Fruit fly (Drosophila melanogaster) whole organism, embryonic: ENCODE data around the gene REG.

Experiments
- Abd-B ChIP-seq: fragments of 200-800 bp; sonication (Bioruptor generic); optimal IDR thresholded peaks from 2 replicates; lab custom pipeline; 2018; ENCODE audit warnings: missing biosample characterization, mild to moderate bottlenecking, missing genetic modification characterization, moderate library complexity
- CG15479 ChIP-seq: fragments of 200-800 bp; sonication (Bioruptor generic); optimal IDR thresholded peaks from 3 replicates; lab custom pipeline; 2019; ENCODE audit warnings: missing biosample characterization, mild to moderate bottlenecking, missing genetic modification characterization, moderate library complexity
- CG15601 ChIP-seq: fragments of 200-800 bp; sonication (Bioruptor generic); optimal IDR thresholded peaks from 3 replicates; lab custom pipeline; 2019; ENCODE audit warnings: missing biosample characterization, mild to moderate bottlenecking, missing genetic modification characterization, moderate library complexity
- CG16863 ChIP-seq: fragments of 200-800 bp; sonication (Bioruptor generic); optimal IDR thresholded peaks from 3 replicates; lab custom pipeline; 2016; ENCODE audit warnings: missing biosample characterization, missing genetic modification characterization
- CG17385 ChIP-seq: fragments of 200-800 bp; sonication (Bioruptor generic); optimal IDR thresholded peaks from 3 replicates; lab custom pipeline; 2018; ENCODE audit warnings: missing biosample characterization, mild to moderate bottlenecking, missing genetic modification characterization
- CG17612 ChIP-seq: fragments of 200-800 bp; sonication (Bioruptor generic); IDR thresholded peaks from 2 replicates; pipeline ENCODE4 v1.3.6; 2022; ENCODE audit warnings: missing biosample characterization, missing genetic modification characterization
- CG1792 ChIP-seq: fragments of 200-800 bp; sonication (Bioruptor generic); optimal IDR thresholded peaks from 2 replicates; lab custom pipeline; 2016; ENCODE audit warnings: missing biosample characterization, missing genetic modification characterization
- CG30403 ChIP-seq: fragments of 200-800 bp; sonication (Bioruptor generic); optimal IDR thresholded peaks from 3 replicates; lab custom pipeline; 2016; ENCODE audit warnings: missing biosample characterization, missing genetic modification characterization
- CG32532 ChIP-seq: fragments of 200-800 bp; sonication (Bioruptor generic); IDR thresholded peaks from 2 replicates; pipeline ENCODE4 v1.3.6; 2022; ENCODE audit warnings: missing biosample characterization, missing genetic modification characterization
- CG34224 ChIP-seq: fragments of 200-800 bp; sonication (Bioruptor generic); IDR thresholded peaks from 3 replicates; pipeline ENCODE4 v1.3.6; 2022; ENCODE audit warnings: missing biosample characterization, missing genetic modification characterization; ENCODE audit not compliant: partially characterized antibody
- CG4360 ChIP-seq: fragments of 200-800 bp; sonication (Bioruptor generic); IDR thresholded peaks from 2 replicates; pipeline ENCODE4 v1.3.6; 2022; ENCODE audit warnings: missing biosample characterization, missing genetic modification characterization
- CG7357 ChIP-seq: fragments of 200-800 bp; sonication (Bioruptor generic); IDR thresholded peaks from 3 replicates; pipeline ENCODE4 v1.3.6; 2022; ENCODE audit warnings: missing biosample characterization, missing genetic modification characterization
- CkIIα-i1 ChIP-seq: fragments of 200-800 bp; sonication (Bioruptor generic); IDR thresholded peaks from 2 replicates; pipeline ENCODE4 v1.3.6; 2022; ENCODE audit warnings: missing biosample characterization, missing genetic modification characterization
- CoRest ChIP-seq: fragments of 200-800 bp; sonication (Bioruptor generic); optimal IDR thresholded peaks from 3 replicates; lab custom pipeline; 2018; ENCODE audit warnings: missing biosample characterization, mild to moderate bottlenecking, missing genetic modification characterization, moderate library complexity
- Ets65A ChIP-seq: fragments of 200-800 bp; sonication (Bioruptor generic); peaks from one replicate; lab custom pipeline; 2016; ENCODE audit warnings: missing biosample characterization, missing genetic modification characterization
- Hr39 ChIP-seq: fragments of >200 bp; optimal IDR thresholded peaks from 2 replicates; lab custom pipeline; 2017
- Hr78 ChIP-seq, 2 experiments: fragments of 200-800 bp in 1 of 2; fragments of >200 bp in 1 of 2; sonication (Bioruptor generic) in 1 of 2; optimal IDR thresholded peaks; 2 replicates each; lab custom pipeline; 2017 to 2019; ENCODE audit warnings: missing biosample characterization in 2 of 2, missing genetic modification characterization in 2 of 2, mild to moderate bottlenecking in 1 of 2, moderate library complexity in 1 of 2
- MBD-R2 ChIP-seq: fragments of 200-800 bp; sonication (Bioruptor generic); IDR thresholded peaks from 2 replicates; pipeline ENCODE4 v1.3.6; 2022; ENCODE audit warnings: missing biosample characterization, missing genetic modification characterization
- Neu2 ChIP-seq: fragments of 200-800 bp; sonication (Bioruptor generic); optimal IDR thresholded peaks from 3 replicates; lab custom pipeline; 2016; ENCODE audit warnings: missing biosample characterization, missing genetic modification characterization, borderline replicate concordance
- Stat92E ChIP-seq, 3 experiments: fragments of >200 bp in 2 of 3; fragments of 200-800 bp in 1 of 3; sonication (Bioruptor generic) in 1 of 3; optimal IDR thresholded peaks; 2 replicates each; lab custom pipeline; 2017 to 2019; ENCODE audit warnings: missing biosample characterization in 3 of 3, missing genetic modification characterization in 3 of 3, mild to moderate bottlenecking in 1 of 3, moderate library complexity in 1 of 3
- abd-A ChIP-seq: fragments of 200-800 bp; sonication (Bioruptor generic); optimal IDR thresholded peaks from 3 replicates; lab custom pipeline; 2019; ENCODE audit warnings: missing biosample characterization, mild to moderate bottlenecking, missing genetic modification characterization, moderate library complexity
- ash1 ChIP-seq: fragments of 200-800 bp; sonication (Bioruptor generic); optimal IDR thresholded peaks from 2 replicates; lab custom pipeline; 2018; ENCODE audit warnings: missing biosample characterization, mild to moderate bottlenecking, missing genetic modification characterization
- cad ChIP-seq: fragments of >200 bp; optimal IDR thresholded peaks from 2 replicates; lab custom pipeline; 2017; ENCODE audit warnings: missing biosample characterization, missing genetic modification characterization
- emc ChIP-seq: fragments of 200-800 bp; sonication (Bioruptor generic); optimal IDR thresholded peaks from 2 replicates; lab custom pipeline; 2016; ENCODE audit warnings: missing biosample characterization, missing genetic modification characterization
- ems ChIP-seq: fragments of 200-800 bp; sonication (Bioruptor generic); optimal IDR thresholded peaks from 3 replicates; lab custom pipeline; 2016; ENCODE audit warnings: missing biosample characterization, missing genetic modification characterization
- fu2 ChIP-seq: fragments of 200-800 bp; sonication (Bioruptor generic); optimal IDR thresholded peaks from 2 replicates; lab custom pipeline; 2016; ENCODE audit warnings: missing biosample characterization, missing genetic modification characterization
- gfzf ChIP-seq: fragments of 200-800 bp; sonication (Bioruptor generic); optimal IDR thresholded peaks from 2 replicates; lab custom pipeline; 2016; ENCODE audit warnings: missing biosample characterization, mild to moderate bottlenecking, missing genetic modification characterization, moderate library complexity
- gro ChIP-seq: fragments of 200-800 bp; sonication (Bioruptor generic); optimal IDR thresholded peaks from 2 replicates; lab custom pipeline; 2016; ENCODE audit warnings: missing biosample characterization, missing genetic modification characterization
- gt ChIP-seq: fragments of 200-800 bp; sonication (Bioruptor generic); IDR thresholded peaks from 2 replicates; pipeline ENCODE4 v1.3.6; 2022; ENCODE audit warnings: missing biosample characterization, missing genetic modification characterization
- jumu ChIP-seq: fragments of 200-800 bp; sonication (Bioruptor generic); optimal IDR thresholded peaks from 3 replicates; lab custom pipeline; 2016; ENCODE audit warnings: missing biosample characterization, missing genetic modification characterization
- kay ChIP-seq: fragments of 200-800 bp; sonication (Bioruptor generic); optimal IDR thresholded peaks from 2 replicates; lab custom pipeline; 2016; ENCODE audit warnings: missing biosample characterization, missing genetic modification characterization
- kni ChIP-seq: fragments of 200-800 bp; sonication (Bioruptor generic); optimal IDR thresholded peaks from 3 replicates; lab custom pipeline; 2017; ENCODE audit warnings: mild to moderate bottlenecking, missing biosample characterization, missing genetic modification reagents, missing genetic modification characterization
- oc ChIP-seq: fragments of 200-800 bp; sonication (Bioruptor generic); optimal IDR thresholded peaks from 2 replicates; lab custom pipeline; 2018; ENCODE audit warnings: missing biosample characterization, mild to moderate bottlenecking, missing genetic modification characterization, moderate library complexity
- rib ChIP-seq: fragments of 200-800 bp; sonication (Bioruptor generic); IDR thresholded peaks from 2 replicates; pipeline ENCODE4 v1.3.6; 2022; ENCODE audit warnings: missing biosample characterization, missing genetic modification characterization
- sd ChIP-seq: fragments of 200-800 bp; sonication (Bioruptor generic); optimal IDR thresholded peaks from 3 replicates; lab custom pipeline; 2018; ENCODE audit warnings: missing biosample characterization, mild to moderate bottlenecking, missing genetic modification characterization, moderate library complexity
- tll ChIP-seq, 2 experiments: fragments of 200-800 bp in 1 of 2; fragments of >200 bp in 1 of 2; sonication (Bioruptor generic) in 1 of 2; optimal IDR thresholded peaks; 2 replicates each; lab custom pipeline; 2017 to 2019; ENCODE audit warnings: missing biosample characterization in 2 of 2, missing genetic modification characterization in 2 of 2, mild to moderate bottlenecking in 1 of 2, moderate library complexity in 1 of 2
- toy ChIP-seq: fragments of 200-800 bp; sonication (Bioruptor generic); IDR thresholded peaks from 2 replicates; pipeline ENCODE4 v1.3.6; 2022; ENCODE audit warnings: missing biosample characterization, missing genetic modification characterization
- trh ChIP-seq: fragments of 200-800 bp; sonication (Bioruptor generic); optimal IDR thresholded peaks from 2 replicates; lab custom pipeline; 2016; ENCODE audit warnings: missing biosample characterization, missing genetic modification characterization
- twi ChIP-seq: fragments of 200-800 bp; optimal IDR thresholded peaks from 2 replicates; lab custom pipeline; 2019; ENCODE audit warnings: missing biosample characterization, mild to moderate bottlenecking, missing genetic modification characterization, moderate library complexity
- zen ChIP-seq: fragments of 200-800 bp; sonication (Bioruptor generic); optimal IDR thresholded peaks from 3 replicates; lab custom pipeline; 2018; ENCODE audit warnings: missing biosample characterization, mild to moderate bottlenecking, missing genetic modification characterization, moderate library complexity
- zen2 ChIP-seq: fragments of 200-800 bp; sonication (Bioruptor generic); IDR thresholded peaks from 3 replicates; pipeline ENCODE4 v1.3.6; 2022; ENCODE audit warnings: missing biosample characterization, missing genetic modification characterization; ENCODE audit not compliant: partially characterized antibody

REG gene

dm6 chrX:13226478-13226877, 14.4 kb downstream of the REG start (continued):
- TF ChIP-seq gt (GFP tag; lab: Robert Waterston, UW) = no peak
- TF ChIP-seq CoRest (tag; lab: Kevin White, UChicago) = peak; percentile 46
- no peak for TF ChIP-seq emc (GFP tag; lab: Kevin White, UChicago)
- peak; percentile 5 for TF ChIP-seq CG16863 (GFP tag; lab: Kevin White, UChicago)

DNA sequence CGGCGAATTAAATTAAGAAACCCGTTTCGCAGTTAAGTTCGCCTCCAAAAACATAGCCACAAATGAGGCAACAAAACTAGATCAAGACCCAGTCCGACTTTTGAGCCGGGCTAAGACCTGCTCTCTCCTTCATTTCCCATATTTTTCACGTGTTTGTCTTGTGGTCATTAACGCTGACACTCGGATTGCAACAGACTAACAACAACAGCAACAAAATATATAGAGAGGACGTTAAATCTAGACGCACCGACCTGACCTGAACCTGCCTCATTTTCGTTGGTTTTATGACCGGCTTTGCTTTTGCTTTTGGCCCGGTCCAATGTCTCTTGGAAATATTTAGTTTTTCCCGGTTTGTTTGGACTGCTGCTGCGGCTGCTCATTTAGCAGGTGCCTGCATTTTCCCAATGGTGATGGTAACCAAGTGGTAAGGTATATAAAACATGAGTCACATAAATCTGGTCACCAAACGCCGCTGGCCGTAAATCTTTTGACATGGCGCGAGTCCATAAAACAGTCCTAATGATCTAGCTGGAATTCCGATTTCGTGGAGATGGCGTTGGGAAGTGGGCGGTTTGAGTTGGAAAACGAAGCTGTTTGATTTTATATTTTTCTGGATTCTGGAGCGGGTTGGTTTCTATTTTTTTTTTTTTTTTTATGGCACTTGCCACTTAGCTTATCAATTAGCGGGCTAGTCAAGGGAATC, 15.5 kb downstream of the REG start:
- no peak for TF ChIP-seq Abd-B (GFP tag; lab: Kevin White, UChicago)
- TF ChIP-seq kay (GFP tag; lab: Kevin White, UChicago) = no peak
- peak; percentile 17; the same call in 1 of the 2 replicates for TF ChIP-seq CG4360 (GFP tag; lab: Robert Waterston, UW)
- peak; percentile 32 for TF ChIP-seq oc (tag; lab: Kevin White, UChicago)
- TF ChIP-seq toy (GFP tag; lab: Robert Waterston, UW) = no peak
- no peak for TF ChIP-seq gfzf (GFP tag; lab: Kevin White, UChicago)
- peak in 1 of 3 experiments; percentile 8 for TF ChIP-seq Stat92E (GFP tag; optimal IDR thresholded peaks at IDR 0.05; lab: Kevin White, UChicago)
- peak; percentile 59 for TF ChIP-seq kni (GFP tag; lab: Kevin White, UChicago)
- TF ChIP-seq Ets65A = peak; percentile 18
- TF ChIP-seq twi (tag; lab: Kevin White, UChicago) = no peak
- no peak for TF ChIP-seq zen2
- TF ChIP-seq zen (tag; lab: Kevin White, UChicago) = peak; percentile 92
- TF ChIP-seq trh (GFP tag; lab: Kevin White, UChicago) = no peak
- no peak for TF ChIP-seq CG1792 (GFP tag; lab: Kevin White, UChicago)
- TF ChIP-seq CG7357 (GFP tag; lab: Robert Waterston, UW) = no peak
- peak; percentile 74 for TF ChIP-seq CG15479 (GFP tag; lab: Kevin White, UChicago)
- no peak for TF ChIP-seq CG34224 (GFP tag; lab: Robert Waterston, UW)
- no peak for TF ChIP-seq CG32532 (GFP tag; lab: Robert Waterston, UW)
- peak in 1 of 2 experiments; percentile 71 for TF ChIP-seq Hr78 (GFP tag; optimal IDR thresholded peaks at IDR 0.05; lab: Kevin White, UChicago)
- no peak for TF ChIP-seq CG30403 (GFP tag; lab: Kevin White, UChicago)
- no peak for TF ChIP-seq MBD-R2
- no peak for TF ChIP-seq ash1 (GFP tag; lab: Kevin White, UChicago)
- TF ChIP-seq Neu2 (GFP tag; lab: Kevin White, UChicago) = peak; percentile 32
- peak; percentile 89 for TF ChIP-seq cad (GFP tag; lab: Kevin White, UChicago)
- TF ChIP-seq CkIIα-i1 = no peak
- TF ChIP-seq CG17612 (GFP tag; lab: Robert Waterston, UW) = no peak
- peak; percentile 49 for TF ChIP-seq abd-A
- TF ChIP-seq tll (GFP tag; optimal IDR thresholded peaks at IDR 0.05; lab: Kevin White, UChicago) = peak in 1 of 2 experiments; percentile 91
- no peak for TF ChIP-seq ems (GFP tag; lab: Kevin White, UChicago)
- TF ChIP-seq Hr39 (lab: Kevin White, UChicago) = no peak
- no peak for TF ChIP-seq CG15601 (tag; lab: Kevin White, UChicago)
- TF ChIP-seq sd (tag; lab: Kevin White, UChicago) = peak; percentile 44
- TF ChIP-seq gro = no peak
- TF ChIP-seq fu2 (GFP tag; lab: Kevin White, UChicago) = no peak
- no peak for TF ChIP-seq jumu (GFP tag; lab: Kevin White, UChicago)
- TF ChIP-seq CG17385 (GFP tag; lab: Kevin White, UChicago) = no peak
- no peak for TF ChIP-seq rib (GFP tag; lab: Robert Waterston, UW)
